Fruit fly (Drosophila melanogaster) whole organism, embryonic: ENCODE data around the gene CG1847.

Experiments
- ATbp ChIP-seq: fragments of 200-800 bp; sonication (Bioruptor generic); optimal IDR thresholded peaks from 2 replicates; lab custom pipeline; 2017; ENCODE audit warnings: missing biosample characterization, mild to moderate bottlenecking, missing genetic modification characterization, missing genetic modification reagents
- Adf1 ChIP-seq: fragments of 200-800 bp; sonication (Bioruptor generic); IDR thresholded peaks from 2 replicates; pipeline ENCODE4 v1.3.6; 2022; ENCODE audit warnings: missing biosample characterization, missing genetic modification characterization
- Asciz ChIP-seq: fragments of 200-800 bp; sonication (Bioruptor generic); optimal IDR thresholded peaks from 2 replicates; lab custom pipeline; 2017; ENCODE audit warnings: missing biosample characterization, mild to moderate bottlenecking, missing genetic modification characterization, missing genetic modification reagents
- Atf3 ChIP-seq: fragments of 200-800 bp; sonication (Bioruptor generic); optimal IDR thresholded peaks from 3 replicates; lab custom pipeline; 2016; ENCODE audit warnings: missing biosample characterization, missing genetic modification characterization
- CG10565 ChIP-seq: fragments of 200-800 bp; sonication (Bioruptor generic); optimal IDR thresholded peaks from 3 replicates; lab custom pipeline; 2016; ENCODE audit warnings: missing biosample characterization, mild to moderate bottlenecking, missing genetic modification characterization
- CG10654 ChIP-seq: fragments of 200-800 bp; sonication (Bioruptor generic); optimal IDR thresholded peaks from 2 replicates; lab custom pipeline; 2016; ENCODE audit warnings: missing biosample characterization, missing genetic modification characterization
- CG11398 ChIP-seq: fragments of 200-800 bp; sonication (Bioruptor generic); optimal IDR thresholded peaks from 2 replicates; lab custom pipeline; 2016; ENCODE audit warnings: missing biosample characterization, missing genetic modification characterization
- CG12659 ChIP-seq: fragments of 200-800 bp; sonication (Bioruptor generic); optimal IDR thresholded peaks from 3 replicates; lab custom pipeline; 2017; ENCODE audit warnings: mild to moderate bottlenecking, missing biosample characterization, missing genetic modification reagents, missing genetic modification characterization
- CG14860 ChIP-seq: fragments of 200-800 bp; sonication (Bioruptor generic); IDR thresholded peaks from 3 replicates; pipeline ENCODE4 v1.3.6; 2022; ENCODE audit warnings: missing biosample characterization, missing genetic modification characterization; ENCODE audit not compliant: partially characterized antibody
- CG1603 ChIP-seq: fragments of 200-800 bp; sonication (Bioruptor generic); optimal IDR thresholded peaks from 2 replicates; lab custom pipeline; 2019; ENCODE audit warnings: missing biosample characterization, mild to moderate bottlenecking, missing genetic modification characterization, moderate library complexity
- CG16813 ChIP-seq: fragments of 200-800 bp; sonication (Bioruptor generic); IDR thresholded peaks from 3 replicates; pipeline ENCODE4 v1.3.6; 2022; ENCODE audit warnings: missing biosample characterization, missing genetic modification characterization; ENCODE audit not compliant: partially characterized antibody
- CG18476 ChIP-seq: fragments of 200-800 bp; sonication (Bioruptor generic); optimal IDR thresholded peaks from 2 replicates; lab custom pipeline; 2016; ENCODE audit warnings: missing biosample characterization, mild to moderate bottlenecking, missing genetic modification characterization
- CG2120 ChIP-seq: fragments of 200-800 bp; sonication (Bioruptor generic); optimal IDR thresholded peaks from 3 replicates; lab custom pipeline; 2016; ENCODE audit warnings: missing biosample characterization, missing genetic modification characterization
- CG3163 ChIP-seq: fragments of 200-800 bp; sonication (Bioruptor generic); optimal IDR thresholded peaks from 3 replicates; lab custom pipeline; 2016; ENCODE audit warnings: missing biosample characterization, missing genetic modification characterization
- CG3281 ChIP-seq: fragments of 200-800 bp; sonication (Bioruptor generic); optimal IDR thresholded peaks from 3 replicates; lab custom pipeline; 2017; ENCODE audit warnings: missing biosample characterization, mild to moderate bottlenecking, missing genetic modification characterization
- CG4360 ChIP-seq: fragments of 200-800 bp; sonication (Bioruptor generic); IDR thresholded peaks from 2 replicates; pipeline ENCODE4 v1.3.6; 2022; ENCODE audit warnings: missing biosample characterization, missing genetic modification characterization
- CG4707 ChIP-seq: fragments of 200-800 bp; sonication (Bioruptor generic); optimal IDR thresholded peaks from 2 replicates; lab custom pipeline; 2018; ENCODE audit warnings: missing biosample characterization, mild to moderate bottlenecking, missing genetic modification characterization, moderate library complexity
- CG5180 ChIP-seq: fragments of 200-800 bp; sonication (Bioruptor generic); optimal IDR thresholded peaks from 3 replicates; lab custom pipeline; 2017; ENCODE audit warnings: missing biosample characterization, missing genetic modification characterization, mild to moderate bottlenecking, moderate library complexity, missing genetic modification reagents
- CG6765 ChIP-seq: fragments of 200-800 bp; sonication (Bioruptor generic); optimal IDR thresholded peaks from 3 replicates; lab custom pipeline; 2017; ENCODE audit warnings: missing biosample characterization, mild to moderate bottlenecking, missing genetic modification characterization
- CG7839 ChIP-seq: fragments of 200-800 bp; sonication (Bioruptor generic); optimal IDR thresholded peaks from 3 replicates; lab custom pipeline; 2018; ENCODE audit warnings: missing biosample characterization, mild to moderate bottlenecking, missing genetic modification characterization, moderate library complexity
- CG7963 ChIP-seq: fragments of 200-800 bp; sonication (Bioruptor generic); IDR thresholded peaks from 3 replicates; pipeline ENCODE4 v1.3.6; 2022; ENCODE audit warnings: missing biosample characterization, missing genetic modification characterization; ENCODE audit not compliant: partially characterized antibody
- CG9817 ChIP-seq: fragments of 200-800 bp; sonication (Bioruptor generic); optimal IDR thresholded peaks from 2 replicates; lab custom pipeline; 2018; ENCODE audit warnings: missing biosample characterization, mild to moderate bottlenecking, missing genetic modification characterization, moderate library complexity
- D ChIP-seq, 2 experiments: fragments of 200-800 bp in 1 of 2; fragments of >200 bp in 1 of 2; sonication (Bioruptor generic) in 1 of 2; optimal IDR thresholded peaks; 2 replicates in 1 of 2; 3 replicates in 1 of 2; lab custom pipeline; 2017; ENCODE audit warnings: mild to moderate bottlenecking in 1 of 2, missing biosample characterization in 1 of 2, missing genetic modification characterization in 1 of 2, missing genetic modification reagents in 1 of 2
- D19B ChIP-seq: fragments of 200-800 bp; sonication (Bioruptor generic); optimal IDR thresholded peaks from 2 replicates; lab custom pipeline; 2017; ENCODE audit warnings: missing biosample characterization, mild to moderate bottlenecking, missing genetic modification characterization
- Dbx ChIP-seq: fragments of 200-800 bp; sonication (Bioruptor generic); IDR thresholded peaks from 3 replicates; pipeline ENCODE4 v1.3.6; 2022; ENCODE audit warnings: missing biosample characterization, missing genetic modification characterization
- Eip74EF ChIP-seq, 2 experiments: fragments of 200-800 bp in 1 of 2; fragments of >200 bp in 1 of 2; sonication (Bioruptor generic) in 1 of 2; optimal IDR thresholded peaks; 2 replicates each; lab custom pipeline; 2017 to 2019; ENCODE audit warnings: missing biosample characterization in 2 of 2, missing genetic modification characterization in 2 of 2, mild to moderate bottlenecking in 1 of 2, moderate library complexity in 1 of 2
- Gsc ChIP-seq: fragments of 200-800 bp; sonication (Bioruptor generic); IDR thresholded peaks from 2 replicates; pipeline ENCODE4 v1.3.6; 2022; ENCODE audit warnings: missing biosample characterization, missing genetic modification characterization
- Hand ChIP-seq: fragments of 200-800 bp; sonication (Bioruptor generic); optimal IDR thresholded peaks from 2 replicates; lab custom pipeline; 2017; ENCODE audit warnings: mild to moderate bottlenecking, missing biosample characterization, missing genetic modification reagents, missing genetic modification characterization
- Kr ChIP-seq: fragments of 200-800 bp; sonication (Bioruptor generic); optimal IDR thresholded peaks from 2 replicates; lab custom pipeline; 2017; ENCODE audit warnings: missing biosample characterization, mild to moderate bottlenecking, missing genetic modification characterization
- Mrtf ChIP-seq: fragments of 200-800 bp; sonication (Bioruptor generic); IDR thresholded peaks from 3 replicates; pipeline ENCODE4 v1.3.6; 2022; ENCODE audit warnings: missing biosample characterization, missing genetic modification characterization
- Poxn ChIP-seq: fragments of 200-800 bp; sonication (Bioruptor generic); IDR thresholded peaks from 2 replicates; pipeline ENCODE4 v1.3.6; 2022; ENCODE audit warnings: missing biosample characterization, missing genetic modification characterization
- Sin3A ChIP-seq: fragments of >200 bp; optimal IDR thresholded peaks from 2 replicates; lab custom pipeline; 2018
- Spps ChIP-seq: fragments of 200-800 bp; sonication (Bioruptor generic); optimal IDR thresholded peaks from 2 replicates; lab custom pipeline; 2018; ENCODE audit warnings: missing biosample characterization, mild to moderate bottlenecking, missing genetic modification characterization
- Ssrp ChIP-seq: fragments of 200-800 bp; sonication (Bioruptor generic); optimal IDR thresholded peaks from 2 replicates; lab custom pipeline; 2018; ENCODE audit warnings: missing biosample characterization, mild to moderate bottlenecking, missing genetic modification characterization, moderate library complexity
- chinmo ChIP-seq: fragments of 200-800 bp; sonication (Bioruptor generic); IDR thresholded peaks from 4 replicates; pipeline ENCODE4 v1.3.6; 2022; ENCODE audit warnings: missing biosample characterization, missing genetic modification characterization; ENCODE audit not compliant: partially characterized antibody
- crc ChIP-seq: fragments of 200-800 bp; sonication (Bioruptor generic); optimal IDR thresholded peaks from 2 replicates; lab custom pipeline; 2016; ENCODE audit warnings: missing biosample characterization, missing genetic modification characterization
- exex ChIP-seq: fragments of 200-800 bp; sonication (Bioruptor generic); optimal IDR thresholded peaks from 4 replicates; lab custom pipeline; 2018; ENCODE audit warnings: missing biosample characterization, mild to moderate bottlenecking, missing genetic modification characterization, moderate library complexity
- gcm ChIP-seq: fragments of 200-800 bp; sonication (Bioruptor generic); optimal IDR thresholded peaks from 2 replicates; lab custom pipeline; 2019; ENCODE audit warnings: missing biosample characterization, mild to moderate bottlenecking, missing genetic modification characterization, moderate library complexity
- hth ChIP-seq: fragments of >200 bp; optimal IDR thresholded peaks from 2 replicates; lab custom pipeline; 2017; ENCODE audit warnings: inconsistent platforms
- knrl ChIP-seq: fragments of 200-800 bp; sonication (Bioruptor generic); IDR thresholded peaks from 3 replicates; pipeline ENCODE4 v1.3.6; 2022; ENCODE audit warnings: missing biosample characterization, missing genetic modification characterization; ENCODE audit not compliant: partially characterized antibody
- lov ChIP-seq, 2 experiments: fragments of 200-800 bp in 1 of 2; fragments of >200 bp in 1 of 2; sonication (Bioruptor generic) in 1 of 2; IDR thresholded peaks in 1 of 2; optimal IDR thresholded peaks in 1 of 2; 2 replicates in 1 of 2; 3 replicates in 1 of 2; pipeline versions ENCODE4 v1.3.6 to Lab custom; 2017 to 2022; ENCODE audit warnings: missing biosample characterization in 1 of 2, missing genetic modification characterization in 1 of 2
- nom ChIP-seq: fragments of 200-800 bp; sonication (Bioruptor generic); optimal IDR thresholded peaks from 2 replicates; lab custom pipeline; 2017; ENCODE audit warnings: missing biosample characterization, missing genetic modification characterization, mild to moderate bottlenecking, moderate library complexity, missing genetic modification reagents
- psq ChIP-seq: fragments of 200-800 bp; sonication (Bioruptor generic); optimal IDR thresholded peaks from 2 replicates; lab custom pipeline; 2017; ENCODE audit warnings: missing biosample characterization, missing genetic modification characterization
- ro ChIP-seq: fragments of 200-800 bp; sonication (Bioruptor generic); IDR thresholded peaks from 2 replicates; pipeline ENCODE4 v1.3.6; 2022; ENCODE audit warnings: missing biosample characterization, missing genetic modification characterization
- sisA ChIP-seq: fragments of 200-800 bp; sonication (Bioruptor generic); IDR thresholded peaks from 2 replicates; pipeline ENCODE4 v1.3.6; 2022; ENCODE audit warnings: missing biosample characterization, missing genetic modification characterization
- slbo ChIP-seq: fragments of 200-800 bp; sonication (Bioruptor generic); IDR thresholded peaks from 2 replicates; pipeline ENCODE4 v1.3.6; 2022; ENCODE audit warnings: missing biosample characterization, missing genetic modification characterization
- so ChIP-seq: fragments of 200-800 bp; sonication (Bioruptor generic); IDR thresholded peaks from 3 replicates; pipeline ENCODE4 v1.3.6; 2022; ENCODE audit warnings: missing biosample characterization, missing genetic modification characterization
- tll ChIP-seq, 2 experiments: fragments of 200-800 bp in 1 of 2; fragments of >200 bp in 1 of 2; sonication (Bioruptor generic) in 1 of 2; optimal IDR thresholded peaks; 2 replicates each; lab custom pipeline; 2017 to 2019; ENCODE audit warnings: missing biosample characterization in 2 of 2, missing genetic modification characterization in 2 of 2, mild to moderate bottlenecking in 1 of 2, moderate library complexity in 1 of 2

CG1847 gene

DNA sequence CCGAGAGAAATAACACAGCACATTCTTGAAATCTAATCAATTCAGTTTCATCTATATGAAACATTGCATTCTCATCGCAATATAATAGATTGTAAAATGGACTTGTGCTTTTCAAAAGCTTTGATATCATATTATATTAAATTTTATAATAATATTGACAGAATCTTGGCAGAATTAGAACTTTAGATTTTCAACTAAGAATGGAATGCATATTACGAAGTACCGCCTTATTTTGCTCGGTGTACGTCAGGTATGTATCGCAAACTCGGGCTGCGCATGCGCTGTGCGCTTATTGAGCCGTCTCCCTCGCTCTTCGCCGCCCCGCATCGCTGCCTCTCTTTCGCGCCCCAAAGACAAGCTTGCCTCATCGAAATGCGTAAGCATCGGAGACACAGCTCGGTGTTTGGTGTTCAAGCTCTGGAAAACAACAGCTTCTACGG is 46.2 kb downstream of the CG1847 start (continued):
- TF ChIP-seq CG10654 (GFP tag; lab: Kevin White, UChicago) (peak; percentile 71), CG12659 (GFP tag; lab: Kevin White, UChicago) (peak; percentile 91), CG2120 (peak; percentile 58), CG10565 (GFP tag; lab: Kevin White, UChicago) (no peak), Asciz (peak; percentile 89), ATbp (GFP tag; lab: Kevin White, UChicago) (peak; percentile 89), psq (GFP tag; lab: Kevin White, UChicago) (peak; percentile 26), exex (peak; percentile 67), CG7963 (GFP tag; lab: Robert Waterston, UW) (no peak), Gsc (peak; percentile 61), CG16813 (GFP tag; lab: Robert Waterston, UW) (no peak), CG7839 (tag; lab: Kevin White, UChicago) (peak; percentile 95), CG14860 (GFP tag; lab: Robert Waterston, UW) (no peak), crc (no peak), CG6765 (GFP tag; lab: Kevin White, UChicago) (peak; percentile 84), CG3281 (GFP tag; lab: Kevin White, UChicago) (peak; percentile 87), so (peak; percentile 90), Sin3A (lab: Kevin White, UChicago) (no peak), CG4707 (GFP tag; lab: Kevin White, UChicago) (peak; percentile 65), Eip74EF (GFP tag; optimal IDR thresholded peaks at IDR 0.05; lab: Kevin White, UChicago) (peak in 1 of 2 experiments; percentile 89), gcm (peak; percentile 92), CG1603 (peak; percentile 13), CG18476 (peak; percentile 54), D19B (GFP tag; lab: Kevin White, UChicago) (peak; percentile 71), CG11398 (GFP tag; lab: Kevin White, UChicago) (no peak), D (optimal IDR thresholded peaks at IDR 0.05; lab: Kevin White, UChicago) (no peak), D (GFP tag; optimal IDR thresholded peaks at IDR 0.05; lab: Kevin White, UChicago) (peak; percentile 88), Atf3 (no peak), ro (GFP tag; lab: Robert Waterston, UW) (peak; percentile 78), Adf1 (GFP tag; lab: Robert Waterston, UW) (peak; percentile 44; the same call in 1 of the 2 replicates), CG4360 (peak; percentile 51), Spps (peak; percentile 80), Poxn (peak; percentile 51), sisA (peak; percentile 79), slbo (peak; percentile 74), Mrtf (peak; percentile 78; the same call in 2 of the 3 replicates), CG5180 (GFP tag; lab: Kevin White, UChicago) (peak; percentile 83), Kr (no peak), hth (no peak), tll (GFP tag; optimal IDR thresholded peaks at IDR 0.05; lab: Kevin White, UChicago) (peak in 1 of 2 experiments; percentile 38), Dbx (GFP tag; lab: Robert Waterston, UW) (peak; percentile 82), CG9817 (tag; lab: Kevin White, UChicago) (peak; percentile 86), nom (GFP tag; lab: Kevin White, UChicago) (peak; percentile 85), Ssrp (tag; lab: Kevin White, UChicago) (peak; percentile 93), knrl (no peak), lov (optimal IDR thresholded peaks at IDR 0.05; lab: Kevin White, UChicago) (no peak), lov (GFP tag; IDR thresholded peaks at IDR 0.05; lab: Robert Waterston, UW) (peak; percentile 59; the same call in 1 of the 3 replicates), Hand (GFP tag; lab: Kevin White, UChicago) (peak; percentile 76), CG3163 (GFP tag; lab: Kevin White, UChicago) (no peak), chinmo (GFP tag; lab: Robert Waterston, UW) (peak; percentile 86)
